Worm (Caenorhabditis elegans) whole organism, young adult: ENCODE measurements around the gene F53G2.12.

Source experiments
- B0019.2 ChIP-seq: fragments of 200-800 bp; sonication (Bioruptor generic); conservative IDR thresholded peaks from 2 replicates; pipeline ENCODE4 v1.3.6; 2022; ENCODE audit warnings: missing genetic modification reagents, missing genetic modification characterization, missing compliant biosample characterization
- B0261.1 ChIP-seq: sonication (generic microtip); optimal IDR thresholded peaks from 2 replicates; lab custom pipeline; 2016; ENCODE audit warnings: mild to moderate bottlenecking, missing genetic modification characterization, moderate library complexity, missing compliant biosample characterization
- F23B12.7 ChIP-seq: sonication (generic microtip); optimal IDR thresholded peaks from 2 replicates; lab custom pipeline; 2017; ENCODE audit warnings: missing genetic modification characterization, mild to moderate bottlenecking, missing compliant biosample characterization, antibody characterized with exemption, moderate library complexity; ENCODE audit not compliant: insufficient read depth
- F33H1.4 ChIP-seq: fragments of 200-800 bp; sonication (Bioruptor generic); IDR thresholded peaks from 2 replicates; pipeline ENCODE4 v1.3.6; 2022; ENCODE audit warnings: missing genetic modification reagents, missing genetic modification characterization, missing compliant biosample characterization
- F49E8.2 ChIP-seq: sonication (generic microtip); optimal IDR thresholded peaks from 3 replicates; lab custom pipeline; 2017; ENCODE audit warnings: missing genetic modification characterization, mild to moderate bottlenecking, missing compliant biosample characterization, antibody characterized with exemption, moderate library complexity; ENCODE audit not compliant: insufficient read depth
- ceh-40 ChIP-seq: fragments of 200-800 bp; sonication (Bioruptor generic); IDR thresholded peaks from 2 replicates; pipeline ENCODE4 v1.3.6; 2022; ENCODE audit warnings: missing genetic modification characterization, missing compliant biosample characterization
- fkh-3 ChIP-seq: sonication (generic microtip); optimal IDR thresholded peaks from 2 replicates; lab custom pipeline; 2016; ENCODE audit warnings: mild to moderate bottlenecking, missing genetic modification characterization, missing compliant biosample characterization
- hmg-20 ChIP-seq: fragments of 200-800 bp; sonication (Bioruptor generic); IDR thresholded peaks from 2 replicates; pipeline ENCODE4 v1.3.6; 2022; ENCODE audit warnings: missing genetic modification reagents, missing genetic modification characterization, missing compliant biosample characterization
- nfya-1 ChIP-seq: sonication (generic microtip); optimal IDR thresholded peaks from 2 replicates; lab custom pipeline; 2017; ENCODE audit warnings: antibody characterized with exemption, missing compliant biosample characterization, missing genetic modification characterization, borderline replicate concordance; ENCODE audit not compliant: insufficient read depth
- snpc-4 ChIP-seq, 5 experiments: fragments of 150-350 bp in 1 of 5; sonication (generic microtip) in 4 of 5; optimal IDR thresholded peaks; 2 replicates each; lab custom pipeline; 2014 to 2018; ENCODE audit warnings: missing genetic modification characterization in 5 of 5, missing biosample characterization in 3 of 5, antibody characterized with exemption in 2 of 5, mild to moderate bottlenecking in 2 of 5, missing compliant biosample characterization in 2 of 5, missing genotype in 2 of 5, moderate library complexity in 2 of 5, missing genetic modification reagents in 1 of 5

ce11 chrII:2504431-2504928, 25.6 kb upstream of the F53G2.12 start, which contains the start of gene gbas-1:
- no peak for TF ChIP-seq F49E8.2 (tag; lab: Kevin White, UChicago)
- no peak for TF ChIP-seq nfya-1 (tag; lab: Kevin White, UChicago)
- TF ChIP-seq snpc-4 (GFP tag; optimal IDR thresholded peaks at IDR 0.05; lab: Kevin White, UChicago), result no peak
- TF ChIP-seq snpc-4 (tag; optimal IDR thresholded peaks at IDR 0.05; lab: Kevin White, UChicago), result no peak
- TF ChIP-seq F23B12.7, result no peak
- TF ChIP-seq fkh-3 (tag; lab: Kevin White, UChicago), result no peak
- no peak for TF ChIP-seq B0261.1 (tag; lab: Kevin White, UChicago)
- TF ChIP-seq F33H1.4, result no peak
- TF ChIP-seq ceh-40 (GFP tag; lab: Robert Waterston, UW), result no peak
- no peak for TF ChIP-seq hmg-20 (GFP tag; lab: Robert Waterston, UW)
- no peak for TF ChIP-seq B0019.2
